Fruit fly (Drosophila melanogaster) Kc167 (cell line): ENCODE data around the gene roq.

Experiments
- Myc ChIP-seq: fragments of >200 bp; optimal IDR thresholded peaks from 2 replicates; lab custom pipeline; 2017; ENCODE audit warnings: missing external identifiers
- Sin3A ChIP-seq: fragments of >200 bp; optimal IDR thresholded peaks from 2 replicates; lab custom pipeline; 2018; ENCODE audit warnings: missing external identifiers
- insv ChIP-seq: fragments of >200 bp; optimal IDR thresholded peaks from 3 replicates; lab custom pipeline; 2018; ENCODE audit warnings: missing external identifiers
- psq ChIP-seq: fragments of >200 bp; optimal IDR thresholded peaks from 2 replicates; lab custom pipeline; 2017; ENCODE audit warnings: missing external identifiers
- ttk ChIP-seq: sonication (Bioruptor generic); optimal IDR thresholded peaks from 2 replicates; lab custom pipeline; 2017; ENCODE audit warnings: missing external identifiers

DNA sequence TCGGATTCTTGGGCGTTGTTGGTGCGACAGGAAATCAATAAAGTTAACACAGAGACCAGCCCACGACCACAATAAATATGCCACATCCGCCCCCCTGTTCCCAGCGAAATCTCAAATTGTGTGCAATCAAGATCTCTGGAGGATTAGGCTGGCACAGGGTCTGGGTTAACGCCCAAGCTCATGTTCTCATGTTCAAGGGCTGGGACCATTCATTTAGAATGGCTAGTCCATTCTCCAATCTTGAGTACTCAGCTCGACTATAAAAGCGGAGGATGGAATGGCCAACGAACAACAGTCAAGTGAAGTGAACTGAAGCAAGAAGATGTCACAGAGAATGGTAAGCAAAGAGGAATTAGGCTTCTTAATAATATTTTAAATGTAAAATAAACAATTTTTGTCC lies 45.4 kb downstream of the roq start, which contains the start of gene CG13056:
- TF ChIP-seq Myc (lab: Kevin White, UChicago) (no peak), insv (no peak), ttk (no peak), Sin3A (lab: Kevin White, UChicago) (no peak), psq (lab: Kevin White, UChicago) (no peak)
